Fruit fly (Drosophila melanogaster) whole organism, pupa: ENCODE data around the gene CtIP.

Experiments
- CG10348 ChIP-seq: fragments of 200-800 bp; sonication (Bioruptor generic); IDR thresholded peaks from 2 replicates; pipeline ENCODE4 v1.3.6; 2022; ENCODE audit warnings: missing biosample characterization, missing genetic modification characterization
- CG12605 ChIP-seq: fragments of 200-800 bp; sonication (Bioruptor generic); IDR thresholded peaks from 2 replicates; pipeline ENCODE4 v1.3.6; 2022; ENCODE audit warnings: missing biosample characterization, missing genetic modification characterization
- CG13204 ChIP-seq: fragments of 200-800 bp; sonication (Bioruptor generic); optimal IDR thresholded peaks from 2 replicates; lab custom pipeline; 2018; ENCODE audit warnings: missing biosample characterization, mild to moderate bottlenecking, missing genetic modification characterization, moderate library complexity
- CG14655 ChIP-seq: fragments of 200-800 bp; sonication (Bioruptor generic); optimal IDR thresholded peaks from 3 replicates; lab custom pipeline; 2017; ENCODE audit warnings: mild to moderate bottlenecking, missing biosample characterization, missing genetic modification reagents, missing genetic modification characterization
- CG15710 ChIP-seq: fragments of 200-800 bp; sonication (Bioruptor generic); optimal IDR thresholded peaks from 2 replicates; lab custom pipeline; 2018; ENCODE audit warnings: missing biosample characterization, mild to moderate bottlenecking, missing genetic modification characterization, moderate library complexity
- CG17806 ChIP-seq: fragments of 200-800 bp; sonication (Bioruptor generic); optimal IDR thresholded peaks from 2 replicates; lab custom pipeline; 2018; ENCODE audit warnings: missing biosample characterization, mild to moderate bottlenecking, missing genetic modification characterization, moderate library complexity
- CG32121 ChIP-seq: fragments of 200-800 bp; sonication (Bioruptor generic); IDR thresholded peaks from 2 replicates; pipeline ENCODE4 v1.3.6; 2022; ENCODE audit warnings: missing biosample characterization, missing genetic modification characterization
- CG34367 ChIP-seq: fragments of 200-800 bp; sonication (Bioruptor generic); optimal IDR thresholded peaks from 2 replicates; lab custom pipeline; 2018; ENCODE audit warnings: missing biosample characterization, mild to moderate bottlenecking, missing genetic modification characterization
- CG4496 ChIP-seq: fragments of 200-800 bp; sonication (Bioruptor generic); IDR thresholded peaks from 3 replicates; pipeline ENCODE4 v1.3.6; 2022; ENCODE audit warnings: missing biosample characterization, missing genetic modification characterization
- CG8159 ChIP-seq: fragments of 200-800 bp; sonication (Bioruptor generic); optimal IDR thresholded peaks from 3 replicates; lab custom pipeline; 2018; ENCODE audit warnings: missing biosample characterization, mild to moderate bottlenecking, missing genetic modification characterization, moderate library complexity
- CG8301 ChIP-seq: fragments of 200-800 bp; sonication (Bioruptor generic); optimal IDR thresholded peaks from 2 replicates; lab custom pipeline; 2018; ENCODE audit warnings: missing biosample characterization, mild to moderate bottlenecking, missing genetic modification characterization
- CG9948 ChIP-seq: fragments of 200-800 bp; sonication (Bioruptor generic); optimal IDR thresholded peaks from 2 replicates; lab custom pipeline; 2018; ENCODE audit warnings: missing biosample characterization, mild to moderate bottlenecking, missing genetic modification characterization, moderate library complexity
- D1 ChIP-seq: fragments of 200-800 bp; sonication (Bioruptor generic); optimal IDR thresholded peaks from 2 replicates; lab custom pipeline; 2018; ENCODE audit warnings: missing biosample characterization, mild to moderate bottlenecking, missing genetic modification characterization, moderate library complexity
- EcR ChIP-seq: fragments of 200-800 bp; sonication (Bioruptor generic); optimal IDR thresholded peaks from 3 replicates; lab custom pipeline; 2019; ENCODE audit warnings: missing biosample characterization, missing genetic modification characterization, mild to moderate bottlenecking, moderate library complexity, missing genetic modification reagents
- Ets98B ChIP-seq: fragments of 200-800 bp; sonication (Bioruptor generic); IDR thresholded peaks from 2 replicates; pipeline ENCODE4 v1.3.6; 2022; ENCODE audit warnings: missing biosample characterization, missing genetic modification characterization
- Pif1A ChIP-seq: fragments of 200-800 bp; sonication (Bioruptor generic); optimal IDR thresholded peaks from 3 replicates; lab custom pipeline; 2016; ENCODE audit warnings: missing biosample characterization, missing genetic modification characterization
- Pif1B ChIP-seq: fragments of 200-800 bp; sonication (Bioruptor generic); optimal IDR thresholded peaks from 3 replicates; lab custom pipeline; 2016; ENCODE audit warnings: missing biosample characterization, missing genetic modification characterization
- Snoo ChIP-seq: fragments of 200-800 bp; sonication (Bioruptor generic); optimal IDR thresholded peaks from 3 replicates; lab custom pipeline; 2017; ENCODE audit warnings: missing biosample characterization, mild to moderate bottlenecking, missing genetic modification characterization, inconsistent platforms
- fd96Ca ChIP-seq: fragments of 200-800 bp; sonication (Bioruptor generic); IDR thresholded peaks from 3 replicates; pipeline ENCODE4 v1.3.6; 2022; ENCODE audit warnings: missing biosample characterization, missing genetic modification characterization
- gl ChIP-seq: fragments of 200-800 bp; sonication (Bioruptor generic); optimal IDR thresholded peaks from 2 replicates; lab custom pipeline; 2018; ENCODE audit warnings: missing biosample characterization, mild to moderate bottlenecking, missing genetic modification characterization
- rn ChIP-seq: fragments of 200-800 bp; sonication (Bioruptor generic); IDR thresholded peaks from 2 replicates; pipeline ENCODE4 v1.3.6; 2022; ENCODE audit warnings: missing biosample characterization, missing genetic modification characterization

Gene CtIP

DNA sequence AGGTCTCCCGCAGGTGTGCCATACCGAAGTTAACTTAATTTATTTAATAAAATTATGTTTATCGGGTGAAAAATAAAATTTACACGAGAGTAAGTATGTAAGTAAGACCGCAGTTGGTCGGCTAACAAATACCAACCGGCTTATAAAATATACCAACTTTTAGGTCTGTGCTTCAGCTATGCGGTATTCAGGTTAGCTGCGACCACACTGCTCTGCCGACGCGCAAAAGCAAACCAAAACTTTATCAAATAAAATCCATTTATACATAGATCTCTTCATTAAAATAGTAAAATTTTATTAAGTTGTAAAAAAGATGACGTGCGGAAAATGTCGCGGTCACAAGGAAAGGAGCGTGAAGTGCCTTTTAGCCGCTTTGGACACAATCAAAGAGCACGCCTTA lies at the start of gene CtIP, which contains the start of gene mRpL15:
TSS of gene CtIP (plus strand) at position 182 of the 400 bp plus-strand sequence.
TSS of gene mRpL15 (minus strand) at position 141 of the 400 bp plus-strand sequence.
- TF ChIP-seq CG15710 (tag; lab: Kevin White, UChicago) (no peak), rn (GFP tag; lab: Robert Waterston, UW) (no peak), CG32121 (GFP tag; lab: Robert Waterston, UW) (no peak), CG9948 (tag; lab: Kevin White, UChicago) (no peak), fd96Ca (no peak), CG10348 (GFP tag; lab: Robert Waterston, UW) (no peak), CG8159 (tag; lab: Kevin White, UChicago) (no peak), CG12605 (GFP tag; lab: Robert Waterston, UW) (no peak), D1 (no peak), Snoo (tag; lab: Kevin White, UChicago) (no peak), CG17806 (tag; lab: Kevin White, UChicago) (no peak), CG8301 (tag; lab: Kevin White, UChicago) (no peak), CG14655 (GFP tag; lab: Kevin White, UChicago) (no peak), Ets98B (no peak), CG13204 (GFP tag; lab: Kevin White, UChicago) (no peak)

DNA sequence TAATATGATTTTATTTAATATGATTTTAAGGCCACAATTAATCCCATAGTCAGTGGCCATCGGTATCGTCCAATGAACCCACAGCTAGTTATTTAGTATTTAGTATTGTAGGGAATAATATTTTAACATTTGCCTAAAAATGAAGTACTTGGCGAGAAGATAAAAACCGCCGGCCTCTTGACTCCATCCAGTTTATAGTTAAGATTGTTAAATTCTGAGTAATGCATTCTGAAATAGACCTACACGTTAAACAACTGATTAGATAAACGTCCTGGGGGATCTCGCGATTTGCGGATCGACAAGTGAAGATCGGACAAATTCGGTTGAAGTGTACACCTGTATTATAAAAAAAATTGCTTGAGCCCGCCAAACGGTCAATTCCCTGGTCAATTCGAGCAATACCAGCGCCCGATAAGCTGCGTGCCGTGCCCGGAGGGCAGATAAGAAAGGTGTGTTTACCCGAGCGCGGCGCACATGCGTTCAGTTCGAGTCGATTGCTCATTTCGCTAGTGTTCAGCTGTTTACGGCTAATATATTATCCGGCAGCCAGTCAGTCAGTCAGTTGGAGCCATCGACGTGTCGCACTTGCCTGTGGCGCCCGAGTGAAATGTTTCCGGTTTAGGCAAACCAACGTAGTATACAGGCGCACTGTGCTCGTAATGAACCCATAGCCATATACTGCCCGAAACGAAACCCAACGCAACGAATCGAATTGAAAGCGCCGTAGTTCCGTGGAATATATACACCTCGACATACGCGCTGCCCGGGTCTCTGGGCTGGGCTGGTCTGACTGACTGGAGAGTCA lies 48.8 kb upstream of the CtIP start:
- TF ChIP-seq Pif1A, result no peak
- TF ChIP-seq CG32121 (GFP tag; lab: Robert Waterston, UW), result peak; percentile 36; the same call in 1 of the 2 replicates
- TF ChIP-seq fd96Ca, result no peak
- TF ChIP-seq Pif1B (GFP tag; lab: Kevin White, UChicago), result no peak
- peak; percentile 18 for TF ChIP-seq EcR
- TF ChIP-seq Ets98B, result no peak
- TF ChIP-seq CG10348 (GFP tag; lab: Robert Waterston, UW), result no peak
- TF ChIP-seq CG13204 (GFP tag; lab: Kevin White, UChicago), result no peak
- TF ChIP-seq CG4496 (GFP tag; lab: Robert Waterston, UW), result no peak

DNA sequence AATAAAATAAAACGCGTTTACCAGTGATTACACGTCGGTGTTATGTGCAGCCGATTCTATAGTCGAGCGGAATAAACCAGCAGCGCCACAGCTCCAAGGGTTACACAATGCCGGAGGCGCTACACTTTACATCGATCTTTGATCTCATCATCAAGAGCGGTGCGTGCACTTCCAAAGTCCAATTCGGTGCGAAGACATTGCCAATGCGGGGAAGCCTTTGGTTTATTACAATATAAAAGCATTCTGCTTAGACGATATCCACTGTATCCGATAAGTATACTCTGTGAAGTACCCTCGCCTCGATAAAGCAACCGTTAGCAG lies 48.2 kb upstream of the CtIP start:
- TF ChIP-seq CG13204 (GFP tag; lab: Kevin White, UChicago), result peak; percentile 26
- TF ChIP-seq gl, result peak; percentile 45
- TF ChIP-seq CG12605 (GFP tag; lab: Robert Waterston, UW), result no peak

DNA sequence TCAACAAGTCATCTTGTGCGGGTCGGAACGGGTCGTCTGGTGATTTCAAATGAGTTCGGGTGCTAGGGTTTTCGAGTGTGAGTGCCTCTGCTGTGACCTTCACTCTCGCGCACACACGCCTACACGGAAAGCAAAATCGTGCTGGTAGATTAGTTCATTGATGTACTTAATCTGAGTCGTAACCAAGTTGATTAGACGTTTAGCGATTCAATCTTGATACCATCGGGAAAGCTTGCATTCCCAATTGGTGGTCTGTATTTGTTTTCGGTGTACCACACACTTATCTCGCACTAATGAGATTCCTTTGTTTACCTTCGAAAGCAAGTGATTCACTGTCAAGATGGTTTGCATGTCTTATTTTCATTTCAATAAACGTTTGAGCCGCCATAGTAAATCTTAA lies 47.1 kb upstream of the CtIP start:
- no peak for TF ChIP-seq fd96Ca
- TF ChIP-seq CG10348 (GFP tag; lab: Robert Waterston, UW), result no peak
- TF ChIP-seq CG32121 (GFP tag; lab: Robert Waterston, UW), result no peak
- no peak for TF ChIP-seq Snoo (tag; lab: Kevin White, UChicago)
- no peak for TF ChIP-seq Ets98B
- no peak for TF ChIP-seq CG9948 (tag; lab: Kevin White, UChicago)
- TF ChIP-seq CG12605 (GFP tag; lab: Robert Waterston, UW), result no peak
- TF ChIP-seq EcR, result no peak
- TF ChIP-seq CG15710 (tag; lab: Kevin White, UChicago), result no peak
- no peak for TF ChIP-seq CG13204 (GFP tag; lab: Kevin White, UChicago)

DNA sequence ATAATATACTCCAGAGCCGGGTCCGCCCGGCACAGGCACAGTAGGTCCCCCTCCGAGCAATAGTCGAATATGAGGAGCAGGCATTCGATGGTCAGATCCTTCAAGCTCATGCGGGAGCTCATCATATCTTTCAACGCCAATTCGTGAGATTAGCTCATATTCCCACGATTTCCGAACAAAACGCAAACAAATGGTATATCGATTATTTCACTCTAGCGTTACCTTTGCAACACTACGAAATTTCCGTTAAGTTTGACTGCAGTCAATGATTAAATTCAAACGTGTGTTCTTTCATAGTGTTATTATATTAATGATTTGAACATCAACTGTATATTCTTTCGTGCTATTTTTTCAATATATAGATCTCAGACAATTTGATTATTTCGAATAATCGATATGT lies 42.7 kb upstream of the CtIP start, which contains the start of gene CG33969:
TSS of gene CG33969 (minus strand) at position 197 of the 400 bp plus-strand sequence.
- no peak for TF ChIP-seq rn (GFP tag; lab: Robert Waterston, UW)
- no peak for TF ChIP-seq D1
- TF ChIP-seq EcR, result no peak

DNA sequence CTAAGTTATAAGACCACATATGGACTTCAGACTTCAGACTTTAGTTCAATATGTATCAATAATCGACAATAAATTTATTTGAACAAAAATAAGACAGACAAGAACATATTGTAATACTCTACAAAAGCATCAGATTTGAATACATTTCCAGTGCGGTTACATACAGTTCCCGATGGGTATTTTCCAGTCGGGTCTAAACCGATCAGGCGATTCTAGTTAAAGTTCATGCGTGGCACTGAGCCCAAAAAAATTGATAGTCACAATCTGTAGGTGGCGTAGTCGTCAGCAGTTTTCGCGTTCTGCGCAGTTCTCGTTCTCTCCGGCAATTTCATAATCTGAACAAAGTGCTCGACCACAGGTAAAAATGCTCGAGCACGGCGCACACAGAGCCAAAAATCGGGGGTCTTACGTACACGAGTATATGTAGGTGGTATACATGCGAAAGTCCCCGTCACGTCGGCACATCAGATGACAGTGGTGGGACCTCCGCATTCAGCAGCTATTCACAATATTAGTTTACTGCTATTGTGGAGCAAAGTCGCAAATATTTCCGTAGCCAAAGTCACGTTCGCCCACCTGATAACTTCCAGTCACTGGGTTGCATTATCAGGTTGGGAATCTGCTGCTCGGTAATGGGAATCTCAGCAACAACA lies 40.7 kb upstream of the CtIP start:
- TF ChIP-seq Pif1B (GFP tag; lab: Kevin White, UChicago) (peak; percentile 7), CG34367 (tag; lab: Kevin White, UChicago) (no peak), fd96Ca (0 out of 3 replicates have a peak, but pooled peaks have one; percentile 13)

DNA sequence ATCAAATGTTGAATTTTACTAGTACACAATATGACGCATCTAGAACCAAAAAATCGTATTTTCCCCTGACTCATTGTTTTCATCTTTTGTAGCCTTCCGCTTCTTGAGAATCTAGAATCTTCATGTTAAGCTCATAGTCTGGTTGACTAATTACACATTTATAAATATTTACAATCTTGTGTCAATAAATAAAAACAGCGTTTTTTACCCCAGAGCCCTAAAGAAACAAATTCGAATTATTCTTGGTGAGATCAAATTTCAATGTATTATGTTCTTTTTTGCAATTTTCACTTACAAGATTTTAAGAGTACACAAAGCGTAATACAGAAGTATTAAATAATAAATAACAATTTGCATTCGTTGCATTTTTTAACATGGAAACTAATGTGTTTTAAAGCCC lies 40.0 kb upstream of the CtIP start:
- TF ChIP-seq CG13204 (GFP tag; lab: Kevin White, UChicago) (no peak), gl (no peak), CG8159 (tag; lab: Kevin White, UChicago) (no peak), Ets98B (no peak), CG4496 (GFP tag; lab: Robert Waterston, UW) (no peak)
